Fruit fly (Drosophila melanogaster) whole organism, embryonic: Measurements from ENCODE around the gene CG14636.

Experiments used
- CG31441 ChIP-seq: fragments of 200-800 bp; sonication (Bioruptor generic); IDR thresholded peaks from 2 replicates; pipeline ENCODE4 v1.3.6; 2022; ENCODE audit warnings: missing biosample characterization, missing genetic modification characterization
- Scr ChIP-seq: fragments of 200-800 bp; sonication (Bioruptor generic); IDR thresholded peaks from 2 replicates; pipeline ENCODE4 v1.3.6; 2022; ENCODE audit warnings: missing biosample characterization, missing genetic modification characterization; ENCODE audit not compliant: partially characterized antibody

DNA sequence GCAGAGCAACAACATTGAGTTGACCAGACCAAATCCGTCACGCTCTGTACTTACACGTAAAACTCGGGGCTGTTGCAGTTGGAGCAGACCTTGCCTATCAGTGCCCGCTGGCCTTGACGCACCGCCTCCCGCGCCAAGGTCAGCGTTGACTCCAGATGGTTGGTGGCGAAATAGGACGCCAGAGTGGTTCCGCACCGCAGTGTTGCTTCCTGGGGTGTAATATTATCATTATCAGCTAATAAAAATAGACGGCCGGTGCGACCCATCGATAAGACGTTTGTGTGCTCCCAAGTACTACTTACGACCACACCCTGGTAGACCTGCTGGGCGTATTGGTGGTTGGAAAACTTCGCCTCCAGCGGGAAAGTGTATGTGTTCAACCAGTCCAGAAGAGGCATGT is 13.3 kb upstream of the CG14636 start:
- TF ChIP-seq Scr (GFP tag; lab: Robert Waterston, UW) (no peak), CG31441 (GFP tag; lab: Robert Waterston, UW) (no peak)
